Worm (Caenorhabditis elegans): ENCODE data around the gene F01F1.3.

ce11 chrIII:5879291-5879968 lies 7.7 kb downstream of the F01F1.3 start, which contains the start of gene hpo-10:
- peak; percentile 20 for TF ChIP-seq elt-2 (tag; optimal IDR thresholded peaks at IDR 0.05)
- peak; percentile 63 for TF ChIP-seq ama-1 (optimal IDR thresholded peaks at IDR 0.05)
- TF ChIP-seq hmg-11 (tag; optimal IDR thresholded peaks at IDR 0.05): no peak
- no peak for TF ChIP-seq unc-62 (GFP tag; optimal IDR thresholded peaks at IDR 0.05)

Measured in whole organism, L3 larva.